Worm (Caenorhabditis elegans) whole organism, L4 larva: Measurements from ENCODE around the gene B0244.7.

ENCODE experiments used
- F37D6.2 ChIP-seq: sonication (generic microtip); optimal IDR thresholded peaks from 2 replicates; lab custom pipeline; 2016; ENCODE audit warnings: mild to moderate bottlenecking, missing genetic modification characterization, missing compliant biosample characterization
- F44E2.7 ChIP-seq: fragments of 200-800 bp; sonication (Bioruptor generic); IDR thresholded peaks from 2 replicates; pipeline ENCODE4 v2.1.2; 2022; ENCODE audit warnings: missing genetic modification characterization, missing compliant biosample characterization
- R02D3.7 ChIP-seq: fragments of 150-350 bp; sonication (generic microtip); optimal IDR thresholded peaks from 3 replicates; lab custom pipeline; 2014; ENCODE audit warnings: missing biosample characterization, missing genetic modification characterization
- Y105C5A.15 ChIP-seq: fragments of 200-800 bp; sonication (Bioruptor generic); IDR thresholded peaks from 2 replicates; pipeline ENCODE4 v1.3.6; 2022; ENCODE audit warnings: missing genetic modification characterization, missing compliant biosample characterization
- Y5F2A.4 ChIP-seq: fragments of 200-800 bp; sonication (Bioruptor generic); optimal IDR thresholded peaks from 2 replicates; lab custom pipeline; 2018; ENCODE audit warnings: mild to moderate bottlenecking, missing genetic modification characterization, missing compliant biosample characterization
- ZK337.2 ChIP-seq: fragments of 200-800 bp; sonication (Bioruptor generic); IDR thresholded peaks from 2 replicates; pipeline ENCODE4 v1.3.6; 2022; ENCODE audit warnings: missing genetic modification reagents, missing genetic modification characterization, missing compliant biosample characterization
- aha-1 ChIP-seq: fragments of 150-350 bp; peaks from one replicate; lab custom pipeline; 2014; ENCODE audit warnings: missing biosample characterization, missing genetic modification characterization
- ama-1 ChIP-seq: fragments of 150-350 bp; optimal IDR thresholded peaks from 2 replicates; lab custom pipeline; 2014; ENCODE audit warnings: inconsistent platforms, mixed read lengths
- attf-4 ChIP-seq: sonication (generic microtip); optimal IDR thresholded peaks from 3 replicates; lab custom pipeline; 2017; ENCODE audit warnings: missing biosample characterization, missing genetic modification characterization
- ceh-20 ChIP-seq: fragments of 200-800 bp; sonication (Bioruptor generic); IDR thresholded peaks from 2 replicates; pipeline ENCODE4 v1.3.6; 2022; ENCODE audit warnings: missing genetic modification reagents, missing genetic modification characterization, missing compliant biosample characterization
- ceh-62 ChIP-seq: sonication (generic microtip); optimal IDR thresholded peaks from 2 replicates; lab custom pipeline; 2017; ENCODE audit warnings: missing biosample characterization, missing genetic modification characterization
- ceh-82 ChIP-seq: sonication (generic microtip); optimal IDR thresholded peaks from 2 replicates; lab custom pipeline; 2017; ENCODE audit warnings: missing biosample characterization, missing genetic modification characterization
- ces-1 ChIP-seq: fragments of 150-350 bp; sonication (generic microtip); optimal IDR thresholded peaks from 4 replicates; lab custom pipeline; 2014; ENCODE audit warnings: missing biosample characterization, missing genetic modification reagents, missing genetic modification characterization
- daf-16 ChIP-seq, 3 experiments: sonication (generic microtip); optimal IDR thresholded peaks; 2 replicates each; lab custom pipeline; 2016 to 2017; ENCODE audit warnings: missing genetic modification characterization in 3 of 3, missing genetic modification reagents in 3 of 3, mild to moderate bottlenecking in 2 of 3, missing compliant biosample characterization in 2 of 3, missing biosample characterization in 1 of 3, moderate library complexity in 1 of 3
- daf-19 ChIP-seq: fragments of 200-800 bp; sonication (Bioruptor generic); conservative IDR thresholded peaks from 2 replicates; pipeline ENCODE4 v1.3.6; 2022; ENCODE audit warnings: missing genetic modification characterization, missing compliant biosample characterization
- daf-8 ChIP-seq: fragments of 200-800 bp; sonication (Bioruptor generic); IDR thresholded peaks from 2 replicates; pipeline ENCODE4 v1.3.6; 2022; ENCODE audit warnings: missing genetic modification characterization, missing compliant biosample characterization
- dmd-8 ChIP-seq: fragments of 200-800 bp; sonication (Bioruptor generic); IDR thresholded peaks from 2 replicates; pipeline ENCODE4 v1.3.6; 2022; ENCODE audit warnings: missing genetic modification characterization, missing compliant biosample characterization
- hmg-1.1 ChIP-seq: fragments of 200-800 bp; sonication (Bioruptor generic); IDR thresholded peaks from 2 replicates; pipeline ENCODE4 v1.3.6; 2022; ENCODE audit warnings: missing genetic modification reagents, missing genetic modification characterization, missing compliant biosample characterization
- lim-7 ChIP-seq: fragments of 200-800 bp; sonication (Bioruptor generic); IDR thresholded peaks from 2 replicates; pipeline ENCODE4 v1.3.6; 2022; ENCODE audit warnings: missing genetic modification characterization, missing compliant biosample characterization
- lin-1 ChIP-seq: fragments of 200-800 bp; sonication (Bioruptor generic); IDR thresholded peaks from 2 replicates; pipeline ENCODE4 v1.3.6; 2022; ENCODE audit warnings: missing genetic modification reagents, missing genetic modification characterization, missing compliant biosample characterization
- lin-29 ChIP-seq: fragments of 200-800 bp; sonication (Bioruptor generic); IDR thresholded peaks from 2 replicates; pipeline ENCODE4 v1.3.6; 2022; ENCODE audit warnings: missing genetic modification reagents, missing genetic modification characterization, missing compliant biosample characterization
- nhr-77 ChIP-seq: fragments of 150-350 bp; optimal IDR thresholded peaks from 2 replicates; lab custom pipeline; 2014; ENCODE audit warnings: missing biosample characterization, missing genetic modification characterization
- pha-4 ChIP-seq, 2 experiments: fragments of 150-350 bp in 1 of 2; fragments of 200-800 bp in 1 of 2; sonication (Bioruptor generic) in 1 of 2; IDR thresholded peaks in 1 of 2; optimal IDR thresholded peaks in 1 of 2; 2 replicates each; pipeline versions ENCODE4 v1.3.6 to Lab custom; 2014 to 2022; ENCODE audit warnings: missing genetic modification characterization in 2 of 2, missing genetic modification reagents in 2 of 2, missing biosample characterization in 1 of 2, missing compliant biosample characterization in 1 of 2
- php-3 ChIP-seq: fragments of 200-800 bp; sonication (Bioruptor generic); IDR thresholded peaks from 2 replicates; pipeline ENCODE4 v1.3.6; 2022; ENCODE audit warnings: missing genetic modification reagents, missing genetic modification characterization, missing compliant biosample characterization
- sdz-12 ChIP-seq: fragments of 200-800 bp; sonication (Bioruptor generic); optimal IDR thresholded peaks from 2 replicates; lab custom pipeline; 2018; ENCODE audit warnings: mild to moderate bottlenecking, missing genetic modification characterization, missing compliant biosample characterization
- snpc-1.2 ChIP-seq: fragments of 200-800 bp; sonication (Bioruptor generic); IDR thresholded peaks from 2 replicates; pipeline ENCODE4 v1.3.6; 2022; ENCODE audit warnings: missing genetic modification reagents, missing genetic modification characterization, missing compliant biosample characterization
- spr-1 ChIP-seq: sonication (generic microtip); optimal IDR thresholded peaks from 2 replicates; lab custom pipeline; 2016; ENCODE audit warnings: mild to moderate bottlenecking, missing genetic modification characterization, missing compliant biosample characterization
- spr-3 ChIP-seq: fragments of 200-800 bp; sonication (Bioruptor generic); optimal IDR thresholded peaks from 2 replicates; lab custom pipeline; 2018; ENCODE audit warnings: mild to moderate bottlenecking, missing genetic modification characterization, missing compliant biosample characterization
- unc-130 ChIP-seq: sonication (generic microtip); optimal IDR thresholded peaks from 2 replicates; lab custom pipeline; 2016; ENCODE audit warnings: missing genetic modification reagents, missing genetic modification characterization, missing compliant biosample characterization
- unc-62 ChIP-seq, 3 experiments: fragments of 150-350 bp in 1 of 3; sonication (generic microtip); optimal IDR thresholded peaks in 2 of 3; peaks in 1 of 3; 1 replicate in 1 of 3; 2 replicates in 2 of 3; lab custom pipeline; 2014 to 2017; ENCODE audit warnings: missing biosample characterization in 3 of 3, missing genetic modification characterization in 3 of 3, missing genetic modification reagents in 3 of 3, missing genotype in 1 of 3
- zag-1 ChIP-seq: fragments of 150-350 bp; optimal IDR thresholded peaks from 2 replicates; lab custom pipeline; 2014; ENCODE audit warnings: missing biosample characterization, missing genetic modification characterization
- zfp-2 ChIP-seq: sonication (generic microtip); optimal IDR thresholded peaks from 2 replicates; lab custom pipeline; 2016; ENCODE audit warnings: mild to moderate bottlenecking, missing genetic modification characterization, missing compliant biosample characterization
- zip-11 ChIP-seq: fragments of 200-800 bp; sonication (Bioruptor generic); IDR thresholded peaks from 2 replicates; pipeline ENCODE4 v1.3.6; 2022; ENCODE audit warnings: missing genetic modification characterization, missing compliant biosample characterization
- ztf-7 ChIP-seq: fragments of 150-350 bp; optimal IDR thresholded peaks from 2 replicates; lab custom pipeline; 2014; ENCODE audit warnings: missing biosample characterization, missing genetic modification characterization

Gene B0244.7

ce11 chrIII:5715467-5715866, 15.8 kb upstream of the B0244.7 start (continued):
- TF ChIP-seq daf-19 (GFP tag; lab: Robert Waterston, UW) (no peak), Y105C5A.15 (GFP tag; lab: Robert Waterston, UW) (peak; percentile 38; the same call in 1 of the 2 replicates), ZK337.2 (no peak), lin-29 (GFP tag; lab: Robert Waterston, UW) (no peak), daf-16 (GFP tag; optimal IDR thresholded peaks at IDR 0.05; lab: Kevin White, UChicago) (no peak), daf-16 (tag; optimal IDR thresholded peaks at IDR 0.05; lab: Kevin White, UChicago) (peak; percentile 6), ces-1 (GFP tag; lab: Kevin White, UChicago) (no peak), aha-1 (tag; lab: Kevin White, UChicago) (peak; percentile 98), Y5F2A.4 (GFP tag; lab: Kevin White, UChicago) (peak; percentile 20), spr-1 (tag; lab: Kevin White, UChicago) (no peak), daf-8 (GFP tag; lab: Robert Waterston, UW) (no peak), unc-130 (GFP tag; lab: Kevin White, UChicago) (no peak), attf-4 (no peak), spr-3 (GFP tag; lab: Kevin White, UChicago) (no peak), ceh-62 (no peak)

- TF ChIP-seq ztf-7 (tag; lab: Kevin White, UChicago) (no peak), daf-19 (GFP tag; lab: Robert Waterston, UW) (peak; percentile 64; the same call in 1 of the 2 replicates), ama-1 (lab: Kevin White, UChicago) (peak; percentile 67), Y105C5A.15 (GFP tag; lab: Robert Waterston, UW) (0 out of 2 replicates have a peak, but pooled peaks have one; percentile 35), hmg-1.1 (GFP tag; lab: Robert Waterston, UW) (no peak), F37D6.2 (tag; lab: Kevin White, UChicago) (no peak), unc-62 (GFP tag; optimal IDR thresholded peaks at IDR 0.05 in 1 of 2; lab: Kevin White, UChicago) (peak in 1 of 2 experiments; percentile 85), unc-62 (tag; optimal IDR thresholded peaks at IDR 0.05; lab: Kevin White, UChicago) (no peak), aha-1 (tag; lab: Kevin White, UChicago) (no peak)
Measured at ce11 chrIII:5717173-5717748, 14.0 kb upstream of the B0244.7 start.

- TF ChIP-seq dmd-8 (GFP tag; lab: Robert Waterston, UW): no peak
- no peak for TF ChIP-seq php-3 (GFP tag; lab: Robert Waterston, UW)
- TF ChIP-seq snpc-1.2: no peak
- no peak for TF ChIP-seq ceh-20 (GFP tag; lab: Robert Waterston, UW)
- TF ChIP-seq hmg-1.1 (GFP tag; lab: Robert Waterston, UW): no peak
- TF ChIP-seq F44E2.7 (GFP tag; lab: Robert Waterston, UW): no peak
- no peak for TF ChIP-seq lim-7 (GFP tag; lab: Robert Waterston, UW)
- no peak for TF ChIP-seq lin-1 (GFP tag; lab: Robert Waterston, UW)
- TF ChIP-seq zag-1: no peak
- no peak for TF ChIP-seq aha-1 (tag; lab: Kevin White, UChicago)
- TF ChIP-seq ceh-62: no peak
- no peak for TF ChIP-seq nhr-77
- TF ChIP-seq R02D3.7 (tag; lab: Kevin White, UChicago): no peak
- TF ChIP-seq daf-8 (GFP tag; lab: Robert Waterston, UW): no peak
- TF ChIP-seq zfp-2: no peak
- no peak for TF ChIP-seq zip-11 (GFP tag; lab: Robert Waterston, UW)
- TF ChIP-seq sdz-12 (GFP tag; lab: Kevin White, UChicago): no peak
- TF ChIP-seq ceh-82: no peak
- TF ChIP-seq pha-4 (GFP tag; IDR thresholded peaks at IDR 0.05; lab: Robert Waterston, UW): no peak
- no peak for TF ChIP-seq pha-4 (tag; optimal IDR thresholded peaks at IDR 0.05; lab: Kevin White, UChicago)
- TF ChIP-seq, all 104 proteins: peak for 0
Measured at ce11 chrIII:5718385-5718784, 12.9 kb upstream of the B0244.7 start.
